Fruit fly (Drosophila melanogaster) whole organism, wandering third instar larva: ENCODE measurements around the gene CG43800.

Source experiments
- CG9705 ChIP-seq: fragments of 200-800 bp; sonication (Bioruptor generic); optimal IDR thresholded peaks from 2 replicates; lab custom pipeline; 2018; ENCODE audit warnings: missing biosample characterization, mild to moderate bottlenecking, missing genetic modification characterization
- CrebA ChIP-seq: fragments of 200-800 bp; sonication (Bioruptor generic); optimal IDR thresholded peaks from 2 replicates; lab custom pipeline; 2016; ENCODE audit warnings: missing biosample characterization, mild to moderate bottlenecking, missing genetic modification characterization, borderline replicate concordance
- Dfd ChIP-seq: fragments of >200 bp; optimal IDR thresholded peaks from 2 replicates; lab custom pipeline; 2017; ENCODE audit warnings: missing biosample characterization, missing genetic modification characterization
- HLH106 ChIP-seq: fragments of 200-800 bp; optimal IDR thresholded peaks from 3 replicates; lab custom pipeline; 2019; ENCODE audit warnings: missing biosample characterization, mild to moderate bottlenecking, missing genetic modification characterization, moderate library complexity
- Hr78 ChIP-seq: fragments of >200 bp; optimal IDR thresholded peaks from 2 replicates; lab custom pipeline; 2017; ENCODE audit warnings: missing biosample characterization, missing genetic modification characterization
- OdsH ChIP-seq: fragments of 200-800 bp; sonication (Bioruptor generic); optimal IDR thresholded peaks from 2 replicates; lab custom pipeline; 2016; ENCODE audit warnings: missing biosample characterization, mild to moderate bottlenecking, missing genetic modification characterization
- br ChIP-seq: fragments of 200-800 bp; sonication (Bioruptor generic); optimal IDR thresholded peaks from 2 replicates; lab custom pipeline; 2016; ENCODE audit warnings: missing biosample characterization, missing genetic modification characterization
- dl ChIP-seq, 2 experiments: fragments of 175-275, 200-275 bp in 1 of 2; fragments of 200-275 bp in 1 of 2; sonication (Bioruptor generic); optimal IDR thresholded peaks; lab custom pipeline; 2018; ENCODE audit warnings: mild to moderate bottlenecking in 2 of 2, missing biosample characterization in 2 of 2, missing genetic modification characterization in 2 of 2, moderate library complexity in 2 of 2; ENCODE audit not compliant: partially characterized antibody in 2 of 2, insufficient read depth in 1 of 2
- h ChIP-seq: fragments of 200-800 bp; sonication (Bioruptor generic); optimal IDR thresholded peaks from 3 replicates; lab custom pipeline; 2016; ENCODE audit warnings: missing biosample characterization, mild to moderate bottlenecking, missing genetic modification characterization
- lola ChIP-seq: fragments of >200 bp; optimal IDR thresholded peaks from 2 replicates; lab custom pipeline; 2017; ENCODE audit warnings: missing biosample characterization, missing genetic modification characterization
- pan ChIP-seq: fragments of >200 bp; optimal IDR thresholded peaks from 2 replicates; lab custom pipeline; 2017
- usp ChIP-seq: fragments of >200 bp; optimal IDR thresholded peaks from 2 replicates; lab custom pipeline; 2017; ENCODE audit warnings: missing biosample characterization, missing genetic modification characterization

DNA sequence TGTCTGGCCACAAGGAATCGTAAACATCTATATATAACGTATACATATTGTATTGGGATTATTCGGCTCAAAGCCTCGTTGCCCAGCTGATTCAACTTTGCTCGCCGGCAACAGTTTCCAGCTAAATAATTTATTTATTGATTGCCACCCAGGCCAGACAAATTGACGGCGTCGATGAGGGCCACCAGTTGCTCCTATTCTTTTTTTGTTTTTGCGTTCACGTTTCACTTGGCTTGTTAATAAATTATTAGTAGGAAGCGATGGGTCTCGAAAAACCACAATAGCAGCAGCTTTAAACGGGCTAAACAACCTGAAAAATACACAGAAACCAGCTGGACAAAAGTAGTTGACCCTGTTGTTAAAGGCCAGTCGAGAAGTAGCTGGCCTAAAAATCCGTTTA lies 15.6 kb downstream of the CG43800 start:
- TF ChIP-seq Dfd (GFP tag; lab: Kevin White, UChicago) (no peak), Hr78 (GFP tag; lab: Kevin White, UChicago) (no peak), OdsH (GFP tag; lab: Kevin White, UChicago) (no peak), CrebA (GFP tag; lab: Kevin White, UChicago) (no peak), br (GFP tag; lab: Kevin White, UChicago) (no peak), h (GFP tag; lab: Kevin White, UChicago) (no peak), CG9705 (GFP tag; lab: Kevin White, UChicago) (no peak), lola (GFP tag; lab: Kevin White, UChicago) (no peak), usp (GFP tag; lab: Kevin White, UChicago) (no peak), pan (no peak), dl (GFP tag; optimal IDR thresholded peaks at IDR 0.05; lab: Kevin White, UChicago; ENCODE audit: insufficient read depth in 1 of 2, partially characterized antibody in 2 of 2) (no peak), HLH106 (tag; lab: Kevin White, UChicago) (no peak)
